Worm (Caenorhabditis elegans): Measurements from ENCODE around the gene ceh-57.
A peak's percentile ranks its signal among the peaks of the same experiment; 100 is the strongest.

The ceh-57 gene

DNA sequence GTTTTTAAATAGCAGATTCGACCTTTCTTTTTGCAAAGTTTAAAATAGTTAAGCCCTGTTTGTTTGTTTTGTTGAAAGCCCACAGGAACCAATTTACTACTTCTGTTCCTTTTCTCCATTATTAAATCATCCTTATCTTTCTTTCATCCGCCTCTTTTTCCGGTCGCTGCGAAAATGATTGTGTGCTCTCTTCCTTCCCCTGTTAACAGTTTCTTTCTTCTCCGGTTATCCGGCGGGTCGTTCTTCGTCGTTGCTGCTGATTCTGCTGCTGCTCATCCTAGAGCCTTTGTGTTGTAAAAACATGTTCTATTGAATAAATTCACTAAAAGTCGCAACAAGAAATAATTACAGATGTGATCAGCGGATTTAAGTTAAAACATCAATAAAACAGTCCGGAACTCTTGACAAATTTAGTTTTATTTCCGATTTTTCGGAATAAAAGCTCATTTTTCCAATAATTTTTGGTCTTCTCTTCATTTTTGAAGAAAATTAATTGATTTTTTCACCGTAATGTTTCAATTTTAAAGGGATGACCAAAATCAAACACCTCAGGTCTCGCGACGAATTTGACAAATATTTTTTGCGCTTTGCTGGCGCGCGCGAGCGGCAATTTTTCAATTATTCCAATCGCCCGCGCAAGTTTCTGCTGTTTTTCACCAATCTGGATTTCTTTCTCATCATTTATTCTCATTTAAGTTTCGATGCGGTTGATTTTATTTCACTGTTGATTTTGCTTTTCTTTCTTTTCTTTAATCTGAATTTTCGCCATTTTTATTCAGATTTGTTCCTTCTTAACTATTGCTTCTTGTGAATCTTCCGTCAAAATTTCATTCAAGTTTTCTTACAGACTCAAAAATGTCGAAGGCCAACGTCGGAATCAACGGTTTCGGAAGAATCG lies 26.4 kb upstream of the ceh-57 start, which contains the start of gene gpd-1:
TSS of gene gpd-1 (plus strand) at position 848 of the 898 bp plus-strand sequence.
- TF ChIP-seq mxl-1 (tag; optimal IDR thresholded peaks at IDR 0.05) (no peak), mel-28 (tag; optimal IDR thresholded peaks at IDR 0.05; ENCODE audit: borderline replicate concordance) (no peak), efl-1 (GFP tag; optimal IDR thresholded peaks at IDR 0.05) (peak; percentile 99), B0336.3 (GFP tag; IDR thresholded peaks at IDR 0.05) (peak; percentile 87), F57A8.1 (GFP tag; optimal IDR thresholded peaks at IDR 0.05) (no peak), C17E4.6 (GFP tag; IDR thresholded peaks at IDR 0.05) (peak; percentile 60; the same call in 1 of the 2 replicates), madf-6 (GFP tag; IDR thresholded peaks at IDR 0.05) (peak; percentile 99), attf-3 (GFP tag; conservative IDR thresholded peaks at IDR 0.05) (0 out of 2 replicates have a peak, but pooled peaks have one; percentile 50), tlf-1 (GFP tag; optimal IDR thresholded peaks at IDR 0.05) (peak; percentile 89), lir-1 (GFP tag; conservative IDR thresholded peaks at IDR 0.05) (peak; percentile 82), ztf-26 (tag; optimal IDR thresholded peaks at IDR 0.05) (no peak), C06A6.2 (GFP tag; conservative IDR thresholded peaks at IDR 0.05) (no peak), nhr-80 (tag; optimal IDR thresholded peaks at IDR 0.05) (no peak), Y79H2A.3 (GFP tag; conservative IDR thresholded peaks at IDR 0.05) (peak; percentile 86), atf-7 (tag; optimal IDR thresholded peaks at IDR 0.05) (peak; percentile 29), B0261.1 (tag; optimal IDR thresholded peaks at IDR 0.05) (no peak), ets-4 (GFP tag; optimal IDR thresholded peaks at IDR 0.05) (no peak), ekl-4 (GFP tag; IDR thresholded peaks at IDR 0.05) (peak; percentile 62; the same call in 1 of the 2 replicates), nfyb-1 (GFP tag; IDR thresholded peaks at IDR 0.05) (0 out of 2 replicates have a peak, but pooled peaks have one; percentile 40), ztf-18 (tag; optimal IDR thresholded peaks at IDR 0.05) (peak; percentile 5), zfh-2 (GFP tag; conservative IDR thresholded peaks at IDR 0.05) (no peak), F37B4.10 (GFP tag; IDR thresholded peaks at IDR 0.05) (no peak), hlh-26 (GFP tag; conservative IDR thresholded peaks at IDR 0.05) (no peak), dox-1 (GFP tag; IDR thresholded peaks at IDR 0.05) (peak; percentile 80), D2030.7 (GFP tag; IDR thresholded peaks at IDR 0.05) (peak; percentile 97), ama-1 (optimal IDR thresholded peaks at IDR 0.05) (no peak), ama-1 (GFP tag; optimal IDR thresholded peaks at IDR 0.05) (no peak), nhr-179 (tag; optimal IDR thresholded peaks at IDR 0.05) (no peak), ceh-79 (tag; optimal IDR thresholded peaks at IDR 0.05) (no peak), B0035.1 (tag; optimal IDR thresholded peaks at IDR 0.05) (no peak), tbx-9 (tag; optimal IDR thresholded peaks at IDR 0.05; ENCODE audit: borderline replicate concordance) (no peak), F39B2.1 (GFP tag; IDR thresholded peaks at IDR 0.05) (no peak), ztf-6 (GFP tag; IDR thresholded peaks at IDR 0.05) (no peak), hrde-1 (tag; optimal IDR thresholded peaks at IDR 0.05; ENCODE audit: borderline replicate concordance) (peak; percentile 72), aptf-2 (GFP tag; conservative IDR thresholded peaks at IDR 0.05) (no peak), F52B5.7 (tag; optimal IDR thresholded peaks at IDR 0.05) (no peak), tbp1 (GFP tag; optimal IDR thresholded peaks at IDR 0.05) (peak; percentile 55), Y53F4B.3 (GFP tag; IDR thresholded peaks at IDR 0.05) (no peak), Y95B8A.8 (GFP tag; IDR thresholded peaks at IDR 0.05) (peak; percentile 90), T07F8.4 (tag; optimal IDR thresholded peaks at IDR 0.05) (no peak), attf-6 (GFP tag; IDR thresholded peaks at IDR 0.05) (0 out of 2 replicates have a peak, but pooled peaks have one; percentile 52), nhr-120 (GFP tag; IDR thresholded peaks at IDR 0.05) (no peak), rec-8 (tag; optimal IDR thresholded peaks at IDR 0.05) (no peak), egl-44 (GFP tag; IDR thresholded peaks at IDR 0.05) (no peak), mcd-1 (GFP tag; IDR thresholded peaks at IDR 0.05) (peak; percentile 62), hmg-20 (GFP tag; IDR thresholded peaks at IDR 0.05) (no peak), F33H1.4 (GFP tag; IDR thresholded peaks at IDR 0.05) (peak; percentile 97), ccch-3 (GFP tag; optimal IDR thresholded peaks at IDR 0.05) (no peak)

Data from whole organism, young adult.